Fruit fly (Drosophila melanogaster): Measurements from ENCODE around the gene CG5290.

Gene CG5290

DNA sequence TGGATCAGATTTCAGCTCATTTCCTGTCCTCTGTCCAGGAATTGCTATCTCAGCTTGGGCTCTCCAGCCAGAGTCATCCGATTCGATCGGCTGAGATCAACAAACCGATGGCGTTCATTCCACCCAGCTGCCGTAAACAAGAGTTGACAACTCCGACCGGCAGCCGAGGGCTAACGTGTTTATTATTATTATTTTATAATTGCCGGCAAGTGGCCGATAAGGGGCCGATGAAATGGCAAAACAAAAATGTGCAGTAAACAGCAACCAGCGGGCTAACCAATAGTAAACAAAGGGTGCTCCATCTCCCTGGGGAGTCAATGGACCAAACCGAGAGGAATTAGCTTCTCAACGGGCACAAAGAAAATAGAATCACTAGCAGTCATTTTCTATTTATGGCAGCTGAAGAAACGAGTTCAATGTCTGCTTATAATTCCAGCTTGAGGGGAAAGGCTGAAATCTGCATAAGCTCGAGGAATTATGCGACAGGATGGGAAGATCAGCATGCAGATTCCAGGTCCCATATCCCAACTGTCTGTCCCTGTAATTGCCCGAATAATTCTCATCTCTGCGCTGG lies 12.9 kb upstream of the CG5290 start:
- TF ChIP-seq Rel (GFP tag; optimal IDR thresholded peaks at IDR 0.05) (no peak), Rel (tag; optimal IDR thresholded peaks at IDR 0.05) (peak; percentile 73), lola (GFP tag; optimal IDR thresholded peaks at IDR 0.05) (no peak), Hr78 (GFP tag; optimal IDR thresholded peaks at IDR 0.05) (no peak), Mio (GFP tag; optimal IDR thresholded peaks at IDR 0.05) (no peak), h (GFP tag; optimal IDR thresholded peaks at IDR 0.05) (peak; percentile 43), Jra (GFP tag; optimal IDR thresholded peaks at IDR 0.05) (no peak), CG9705 (GFP tag; optimal IDR thresholded peaks at IDR 0.05) (no peak), sv (GFP tag; optimal IDR thresholded peaks at IDR 0.05) (no peak), Dif (GFP tag; optimal IDR thresholded peaks at IDR 0.05; ENCODE audit: partially characterized antibody) (no peak), Hnf4 (GFP tag; optimal IDR thresholded peaks at IDR 0.05) (peak; percentile 7), tai (GFP tag; optimal IDR thresholded peaks at IDR 0.05) (peak; percentile 38), Dfd (GFP tag; optimal IDR thresholded peaks at IDR 0.05) (no peak), usp (GFP tag; optimal IDR thresholded peaks at IDR 0.05) (no peak), CG32264 (GFP tag; optimal IDR thresholded peaks at IDR 0.05) (no peak), jim (GFP tag; optimal IDR thresholded peaks at IDR 0.05) (no peak), fru (GFP tag; optimal IDR thresholded peaks at IDR 0.05) (peak; percentile 16), dmrt93B (GFP tag; optimal IDR thresholded peaks at IDR 0.05) (no peak), Sp1 (GFP tag; optimal IDR thresholded peaks at IDR 0.05) (peak; percentile 32), CrebA (GFP tag; optimal IDR thresholded peaks at IDR 0.05; ENCODE audit: borderline replicate concordance) (peak; percentile 74), Vsx2 (GFP tag; optimal IDR thresholded peaks at IDR 0.05; ENCODE audit: partially characterized antibody) (no peak), brk (GFP tag; optimal IDR thresholded peaks at IDR 0.05) (no peak), HLH106 (tag; optimal IDR thresholded peaks at IDR 0.05) (peak; percentile 32), OdsH (GFP tag; optimal IDR thresholded peaks at IDR 0.05) (peak; percentile 1), ey (GFP tag; optimal IDR thresholded peaks at IDR 0.05) (peak; percentile 12), sage (GFP tag; optimal IDR thresholded peaks at IDR 0.05) (peak; percentile 15), psq (GFP tag; optimal IDR thresholded peaks at IDR 0.05) (no peak)

DNA sequence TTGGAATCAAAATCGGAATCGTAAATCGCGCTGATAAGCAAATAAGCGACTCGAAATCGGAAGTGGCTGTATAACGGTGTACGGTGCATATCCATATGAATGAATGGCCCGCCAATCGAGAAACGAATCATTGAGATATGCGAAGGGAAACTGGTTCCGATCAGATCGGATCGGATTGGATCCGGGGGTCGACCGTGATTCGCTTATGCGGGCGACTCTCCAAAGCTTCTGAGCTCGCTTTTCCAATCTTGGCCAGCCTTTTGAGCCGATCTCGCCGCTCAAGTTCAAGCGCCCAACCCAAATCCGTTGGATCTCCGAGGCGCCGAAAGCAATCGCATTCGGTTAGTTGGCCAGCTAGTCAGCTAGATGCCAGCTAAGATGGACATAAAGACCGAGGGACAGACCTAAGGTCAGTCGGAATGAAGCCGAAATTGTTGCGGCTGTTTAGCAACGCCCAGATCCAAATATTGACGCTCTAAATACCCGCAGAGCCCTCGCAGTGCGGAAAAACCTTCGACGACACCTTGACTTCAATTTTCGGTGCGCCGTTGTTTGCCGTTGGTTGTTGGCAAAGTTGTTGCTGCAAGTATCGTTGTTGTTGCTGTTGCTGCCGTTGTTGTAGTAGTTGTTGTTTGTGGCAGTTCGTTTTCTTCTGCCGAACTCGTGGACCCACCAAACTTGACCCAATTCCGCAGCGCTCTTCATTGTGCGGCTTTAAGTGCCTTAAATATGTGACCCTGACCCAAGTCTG lies 11.8 kb upstream of the CG5290 start:
- TF ChIP-seq Jra (GFP tag; optimal IDR thresholded peaks at IDR 0.05) (no peak), br (GFP tag; optimal IDR thresholded peaks at IDR 0.05) (no peak), CG9705 (GFP tag; optimal IDR thresholded peaks at IDR 0.05) (no peak), Sp1 (GFP tag; optimal IDR thresholded peaks at IDR 0.05) (no peak), ey (GFP tag; optimal IDR thresholded peaks at IDR 0.05) (no peak), Myc (optimal IDR thresholded peaks at IDR 0.05) (no peak)

DNA sequence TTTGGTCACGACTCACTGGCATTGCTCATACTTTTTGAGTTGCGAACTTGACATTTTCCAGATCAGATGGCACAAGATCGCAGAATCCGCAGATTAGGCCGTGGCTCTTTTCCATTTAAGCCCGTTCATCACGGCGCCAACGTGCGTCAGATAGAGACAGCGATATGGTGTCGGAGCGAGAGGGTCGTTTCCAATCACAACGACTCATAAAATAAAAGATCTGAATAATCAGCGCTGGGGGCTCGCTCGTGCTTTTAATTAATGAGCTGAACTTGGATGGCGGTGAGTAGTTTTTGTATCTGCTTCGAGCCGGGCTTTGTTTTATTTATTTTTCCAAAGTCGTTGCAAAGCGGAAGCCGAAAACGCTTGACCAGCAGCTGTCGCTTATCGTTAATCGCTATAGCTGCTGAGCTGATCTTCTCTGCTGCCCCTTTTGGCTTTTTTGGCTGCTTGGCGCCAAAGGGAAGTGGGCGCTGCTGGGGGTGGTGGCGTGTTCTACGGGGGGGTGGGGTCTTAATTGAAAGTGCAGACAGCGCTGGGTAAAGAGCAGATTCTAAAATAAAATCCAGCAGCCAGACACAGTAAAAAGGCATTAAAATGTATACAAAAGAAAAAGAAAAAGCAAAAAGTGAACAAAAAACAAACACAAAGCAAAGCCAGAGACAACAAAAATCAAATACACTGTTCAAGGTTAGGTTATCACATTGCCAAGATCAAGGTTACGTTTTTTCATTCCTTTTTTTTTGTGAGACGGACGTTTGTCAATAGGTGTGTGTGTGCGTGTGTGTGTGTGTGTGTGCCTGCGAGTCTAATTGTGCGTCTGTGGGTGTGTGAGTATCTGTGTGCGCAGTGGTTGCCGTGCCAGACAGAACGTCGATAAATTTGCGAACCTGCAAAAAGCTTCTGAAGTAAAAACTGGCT lies 10.1 kb upstream of the CG5290 start:
- TF ChIP-seq Dfd (GFP tag; optimal IDR thresholded peaks at IDR 0.05) (peak; percentile 91), CrebA (GFP tag; optimal IDR thresholded peaks at IDR 0.05; ENCODE audit: borderline replicate concordance) (peak; percentile 78), h (GFP tag; optimal IDR thresholded peaks at IDR 0.05) (peak; percentile 39), OdsH (GFP tag; optimal IDR thresholded peaks at IDR 0.05) (peak; percentile 2), GATAd (GFP tag; optimal IDR thresholded peaks at IDR 0.05) (no peak), HLH106 (tag; optimal IDR thresholded peaks at IDR 0.05) (no peak), sv (GFP tag; optimal IDR thresholded peaks at IDR 0.05) (no peak), Sp1 (GFP tag; optimal IDR thresholded peaks at IDR 0.05) (peak; percentile 64), dmrt93B (GFP tag; optimal IDR thresholded peaks at IDR 0.05) (no peak), sage (GFP tag; optimal IDR thresholded peaks at IDR 0.05) (no peak), Myc (optimal IDR thresholded peaks at IDR 0.05) (no peak), Jra (GFP tag; optimal IDR thresholded peaks at IDR 0.05) (peak; percentile 30), CG32264 (GFP tag; optimal IDR thresholded peaks at IDR 0.05) (no peak), dl (GFP tag; optimal IDR thresholded peaks at IDR 0.05; ENCODE audit: insufficient read depth in 1 of 2, partially characterized antibody in 2 of 2) (no peak), Hr78 (GFP tag; optimal IDR thresholded peaks at IDR 0.05) (no peak), Abd-B (GFP tag; optimal IDR thresholded peaks at IDR 0.05) (no peak), woc (GFP tag; optimal IDR thresholded peaks at IDR 0.05) (no peak), Hr83 (GFP tag; optimal IDR thresholded peaks at IDR 0.05; ENCODE audit: poor library complexity, severe bottlenecking) (no peak), Mio (GFP tag; optimal IDR thresholded peaks at IDR 0.05) (no peak), jim (GFP tag; optimal IDR thresholded peaks at IDR 0.05) (peak; percentile 93), rgr (GFP tag; optimal IDR thresholded peaks at IDR 0.05) (peak; percentile 38), ey (GFP tag; optimal IDR thresholded peaks at IDR 0.05) (no peak), usp (GFP tag; optimal IDR thresholded peaks at IDR 0.05) (no peak), fru (GFP tag; optimal IDR thresholded peaks at IDR 0.05) (peak; percentile 29), br (GFP tag; optimal IDR thresholded peaks at IDR 0.05) (no peak), Hnf4 (GFP tag; optimal IDR thresholded peaks at IDR 0.05) (peak; percentile 32), Vsx2 (GFP tag; optimal IDR thresholded peaks at IDR 0.05; ENCODE audit: partially characterized antibody) (no peak), foxo (GFP tag; optimal IDR thresholded peaks at IDR 0.05) (peak in 1 of 2 experiments; percentile 34), Rel (GFP tag; optimal IDR thresholded peaks at IDR 0.05) (peak; percentile 31), Rel (tag; optimal IDR thresholded peaks at IDR 0.05) (peak; percentile 52), pan (optimal IDR thresholded peaks at IDR 0.05) (no peak), brk (GFP tag; optimal IDR thresholded peaks at IDR 0.05) (peak; percentile 47), dsf (GFP tag; optimal IDR thresholded peaks at IDR 0.05; ENCODE audit: borderline replicate concordance) (no peak), psq (GFP tag; optimal IDR thresholded peaks at IDR 0.05) (peak; percentile 40), lola (GFP tag; optimal IDR thresholded peaks at IDR 0.05) (no peak), Dif (GFP tag; optimal IDR thresholded peaks at IDR 0.05; ENCODE audit: partially characterized antibody) (no peak)
